Worm (Caenorhabditis elegans): Measurements from ENCODE around the gene T05C12.4.

Gene T05C12.4

DNA sequence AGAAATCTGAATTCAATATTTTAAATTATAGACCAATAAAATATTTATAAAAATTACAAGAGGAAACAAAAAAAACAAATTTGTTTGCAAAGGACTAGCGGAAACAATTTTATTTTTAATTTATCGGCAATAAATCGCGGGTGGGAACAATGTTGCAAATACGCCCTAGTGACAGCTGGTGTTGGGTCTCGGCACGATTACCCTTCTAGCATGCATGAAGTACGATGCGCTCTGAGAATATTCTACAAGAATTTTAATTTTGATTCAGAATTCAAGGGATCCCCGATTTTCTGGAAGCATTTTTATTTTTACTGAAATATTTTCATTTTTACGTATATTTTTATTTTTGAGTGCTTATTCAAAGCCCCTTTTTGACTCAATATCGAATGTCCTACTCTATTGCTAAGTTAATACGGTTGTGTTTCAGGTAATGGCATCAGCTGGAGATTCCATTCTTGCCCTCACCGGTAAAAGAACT lies 4.9 kb upstream of the T05C12.4 start, which contains the start of the genes mig-5 and cct-1 (continued):
- TF ChIP-seq C08G9.2 (tag; optimal IDR thresholded peaks at IDR 0.05) (no peak), F13H6.1 (tag; optimal IDR thresholded peaks at IDR 0.05) (peak; percentile 5), pha-2 (tag; optimal IDR thresholded peaks at IDR 0.05) (no peak), gmeb-2 (tag; optimal IDR thresholded peaks at IDR 0.05) (no peak), sox-4 (tag; optimal IDR thresholded peaks at IDR 0.05) (no peak), che-1 (tag; optimal IDR thresholded peaks at IDR 0.05) (no peak), hlh-30 (tag; optimal IDR thresholded peaks at IDR 0.05; ENCODE audit: insufficient read depth) (peak; percentile 2), ceh-48 (tag; optimal IDR thresholded peaks at IDR 0.05) (peak; percentile 24), tbx-7 (tag; optimal IDR thresholded peaks at IDR 0.05) (no peak), C38D4.7 (GFP tag; optimal IDR thresholded peaks at IDR 0.05) (no peak), pqm-1 (tag; optimal IDR thresholded peaks at IDR 0.05) (no peak), ceh-22 (tag; optimal IDR thresholded peaks at IDR 0.05) (no peak), nhr-232 (tag; optimal IDR thresholded peaks at IDR 0.05) (no peak), ceh-14 (tag; optimal IDR thresholded peaks at IDR 0.05) (peak; percentile 80), pag-3 (tag; optimal IDR thresholded peaks at IDR 0.05; ENCODE audit: borderline replicate concordance) (no peak), pros-1 (tag; optimal IDR thresholded peaks at IDR 0.05) (no peak), fax-1 (tag; optimal IDR thresholded peaks at IDR 0.05) (peak; percentile 31), odd-2 (tag; optimal IDR thresholded peaks at IDR 0.05) (no peak), nfya-1 (tag; optimal IDR thresholded peaks at IDR 0.05) (peak; percentile 94), syd-9 (tag; optimal IDR thresholded peaks at IDR 0.05) (no peak), lim-6 (tag; optimal IDR thresholded peaks at IDR 0.05) (no peak), nhr-11 (tag; optimal IDR thresholded peaks at IDR 0.05) (no peak), hlh-13 (GFP tag; optimal IDR thresholded peaks at IDR 0.05) (no peak), ttx-3 (tag; optimal IDR thresholded peaks at IDR 0.05) (no peak), hlh-8 (tag; optimal IDR thresholded peaks at IDR 0.05) (peak; percentile 60), ceh-34 (tag; optimal IDR thresholded peaks at IDR 0.05) (peak; percentile 69), madf-2 (tag; optimal IDR thresholded peaks at IDR 0.05) (no peak), unc-3 (GFP tag; conservative IDR thresholded peaks at IDR 0.05) (no peak), unc-3 (tag; optimal IDR thresholded peaks at IDR 0.05) (no peak), hlh-6 (tag; optimal IDR thresholded peaks at IDR 0.05) (no peak), ama-1 (optimal IDR thresholded peaks at IDR 0.05) (no peak), lin-11 (tag; optimal IDR thresholded peaks at IDR 0.05) (no peak), sox-2 (GFP tag; IDR thresholded peaks at IDR 0.05) (no peak), K09A11.1 (tag; optimal IDR thresholded peaks at IDR 0.05; ENCODE audit: insufficient read depth) (peak; percentile 0), npax-4 (tag; optimal IDR thresholded peaks at IDR 0.05) (no peak), Y22D7AL.16 (tag; optimal IDR thresholded peaks at IDR 0.05) (peak; percentile 28), fkh-6 (tag; optimal IDR thresholded peaks at IDR 0.05) (no peak), unc-42 (tag; optimal IDR thresholded peaks at IDR 0.05) (peak; percentile 84), K02D7.2 (tag; optimal IDR thresholded peaks at IDR 0.05) (no peak), ceh-45 (GFP tag; IDR thresholded peaks at IDR 0.05) (no peak), sdc-2 (tag; optimal IDR thresholded peaks at IDR 0.05) (no peak), ceh-30 (tag; optimal IDR thresholded peaks at IDR 0.05) (no peak), elt-4 (tag; optimal IDR thresholded peaks at IDR 0.05) (no peak), zip-5 (tag; optimal IDR thresholded peaks at IDR 0.05) (no peak), ceh-2 (tag; optimal IDR thresholded peaks at IDR 0.05) (no peak)

DNA sequence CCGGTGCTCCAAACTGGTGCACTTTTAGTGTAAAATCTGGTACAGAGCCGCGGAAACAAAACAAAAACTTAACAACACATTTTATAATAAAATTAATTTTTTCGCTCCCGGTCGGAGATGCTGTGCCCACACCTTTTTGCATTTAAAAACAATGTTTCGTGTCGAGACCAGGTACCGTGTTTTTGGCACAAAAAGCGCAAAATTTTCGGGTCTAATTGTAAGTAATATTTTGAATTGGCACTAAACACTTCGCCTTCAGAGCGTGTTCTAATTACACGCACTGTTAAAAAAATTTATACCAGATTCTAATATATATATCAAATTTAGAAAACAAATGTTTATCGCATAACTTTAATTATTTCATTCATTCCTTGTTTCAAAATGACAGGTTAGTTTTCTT lies 1.3 kb upstream of the T05C12.4 start, which contains the start of gene dylt-3:
Gene dylt-3, plus strand, starts transcription at position 301 of the 400 bp plus-strand sequence.
- TF ChIP-seq pha-4 (tag; optimal IDR thresholded peaks at IDR 0.05) (no peak), eyg-1 (tag; optimal IDR thresholded peaks at IDR 0.05) (no peak), pros-1 (tag; optimal IDR thresholded peaks at IDR 0.05) (no peak), che-1 (tag; optimal IDR thresholded peaks at IDR 0.05) (no peak), npax-4 (tag; optimal IDR thresholded peaks at IDR 0.05) (no peak), unc-42 (tag; optimal IDR thresholded peaks at IDR 0.05) (no peak)

Data from whole organism, late embryonic.